Fruit fly (Drosophila melanogaster) whole organism: Measurements from ENCODE around the gene cyc.

Experiments used
- EcR ChIP-seq, 2 experiments: fragments of >200 bp; optimal IDR thresholded peaks; 2 replicates each; lab custom pipeline; 2017; ENCODE audit warnings: missing biosample characterization in 2 of 2, missing genetic modification characterization in 2 of 2, missing genetic modification reagents in 2 of 2
- psq ChIP-seq: fragments of >200 bp; optimal IDR thresholded peaks from 2 replicates; lab custom pipeline; 2017

DNA sequence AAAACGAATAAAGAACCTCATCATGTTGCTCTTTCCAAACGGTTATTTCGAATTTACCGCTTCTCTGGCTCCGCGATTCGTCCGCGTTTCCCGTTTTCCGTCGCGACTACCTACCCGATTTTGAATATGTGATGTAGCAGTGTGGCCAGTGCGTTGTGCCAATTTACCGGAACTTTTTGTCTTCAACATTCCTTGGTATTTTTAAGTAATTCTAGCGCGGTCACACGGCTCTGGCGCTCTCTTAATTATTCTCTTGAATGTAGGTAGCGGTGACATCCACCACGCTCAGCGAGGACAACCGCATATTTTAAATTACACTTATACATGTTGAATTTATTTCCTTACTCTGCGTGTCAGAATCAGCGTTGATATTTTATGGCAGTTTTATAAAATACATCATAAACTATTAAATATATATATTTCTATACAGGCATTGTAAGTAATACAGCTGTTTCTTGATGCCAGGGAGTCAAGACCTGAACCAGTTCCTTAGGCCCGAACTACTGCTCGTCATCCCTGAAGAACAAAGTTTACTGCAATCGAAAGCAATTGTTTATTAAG, 22.2 kb downstream of the cyc start, which contains the start of the genes CG42637, Gyc76C and SREBP:
- TF ChIP-seq EcR (GFP tag; optimal IDR thresholded peaks at IDR 0.05; lab: Kevin White, UChicago) (no peak), psq (lab: Kevin White, UChicago) (no peak)
